Worm (Caenorhabditis elegans): ENCODE measurements around the gene subs-4.

- TF ChIP-seq ama-1 (optimal IDR thresholded peaks at IDR 0.05) = no peak
- TF ChIP-seq F44E2.7 (GFP tag; IDR thresholded peaks at IDR 0.05) = no peak
- TF ChIP-seq R02D3.7 (tag; optimal IDR thresholded peaks at IDR 0.05) = no peak
- no peak for TF ChIP-seq unc-62 (GFP tag; optimal IDR thresholded peaks at IDR 0.05 in 1 of 2)
- TF ChIP-seq unc-62 (tag; optimal IDR thresholded peaks at IDR 0.05) = no peak
- TF ChIP-seq jun-1 (tag; optimal IDR thresholded peaks at IDR 0.05) = no peak
- no peak for TF ChIP-seq snpc-4 (tag; optimal IDR thresholded peaks at IDR 0.05)
Observed at ce11 chrIII:11378910-11379309, 3.1 kb upstream of the subs-4 start.
